Worm (Caenorhabditis elegans): ENCODE results near the gene W01C8.1.

The W01C8.1 gene

ce11 chrX:5697208-5697607, 5.0 kb downstream of the W01C8.1 start, which contains the start of gene W01C8.5:
Gene W01C8.5, minus strand, starts transcription at chrX:5697308.
- no peak for TF ChIP-seq unc-62 (GFP tag; optimal IDR thresholded peaks at IDR 0.05)

- TF ChIP-seq unc-62 (GFP tag; optimal IDR thresholded peaks at IDR 0.05): no peak
These were observed 6.2 kb downstream of the W01C8.1 start for ce11 chrX:5698419-5698818.

DNA sequence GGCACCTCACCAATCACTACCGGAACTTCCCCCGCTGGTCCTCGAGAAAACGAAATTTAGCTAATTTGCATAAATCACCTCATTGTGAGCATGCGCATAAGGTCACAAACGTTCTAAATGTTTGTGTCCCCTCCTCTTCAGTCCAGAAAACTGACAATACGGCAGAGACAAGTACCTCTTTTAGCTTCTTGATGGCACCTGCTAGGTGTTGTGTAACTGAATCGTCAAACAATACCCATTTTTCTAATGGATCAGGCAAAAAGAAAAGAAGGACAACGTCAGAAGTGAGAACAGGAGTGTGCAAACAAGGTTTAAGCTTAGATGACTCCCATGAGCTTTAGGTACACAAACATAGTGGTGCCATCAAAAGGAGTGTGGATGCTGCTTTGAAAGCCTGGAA, 7.4 kb downstream of the W01C8.1 start:
- no peak for TF ChIP-seq unc-62 (GFP tag; optimal IDR thresholded peaks at IDR 0.05)

DNA sequence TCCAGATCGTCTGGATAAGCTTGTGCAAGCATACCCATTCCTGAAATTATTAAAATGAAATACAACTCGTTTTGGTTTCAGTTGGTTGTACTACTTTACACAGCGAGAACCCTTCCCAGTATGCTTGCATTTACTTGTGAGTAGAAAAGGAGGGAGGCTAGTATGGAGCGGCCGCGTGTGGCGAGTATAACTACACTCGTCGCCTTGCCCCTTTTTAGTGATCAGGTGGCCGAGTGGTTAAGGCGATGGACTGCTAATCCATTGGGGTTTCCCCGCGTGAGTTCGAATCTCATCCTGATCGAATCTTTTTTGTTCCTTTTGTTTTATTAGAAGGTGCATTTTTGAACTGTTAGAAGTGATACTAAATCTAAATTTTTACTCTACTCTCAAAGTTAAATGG, 15.6 kb downstream of the W01C8.1 start:
- no peak for TF ChIP-seq unc-62 (GFP tag; optimal IDR thresholded peaks at IDR 0.05)

DNA sequence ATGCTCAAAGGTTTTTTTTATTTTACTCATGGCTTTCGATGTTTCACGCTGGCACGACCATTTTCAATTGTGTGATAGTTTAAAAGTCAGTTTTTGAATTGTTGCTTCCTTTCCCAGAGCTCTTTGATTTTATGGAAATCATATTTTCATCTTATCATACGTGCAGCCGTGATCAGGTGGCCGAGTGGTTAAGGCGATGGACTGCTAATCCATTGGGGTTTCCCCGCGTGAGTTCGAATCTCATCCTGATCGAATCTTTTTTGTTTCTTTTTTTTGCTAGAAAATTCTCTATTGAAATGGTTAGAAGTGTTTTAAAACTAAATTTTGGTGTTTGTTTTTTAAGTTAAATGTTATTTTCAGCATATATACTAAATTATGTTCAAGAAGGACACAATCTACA, 17.0 kb downstream of the W01C8.1 start:
- TF ChIP-seq unc-62 (GFP tag; optimal IDR thresholded peaks at IDR 0.05): no peak

DNA sequence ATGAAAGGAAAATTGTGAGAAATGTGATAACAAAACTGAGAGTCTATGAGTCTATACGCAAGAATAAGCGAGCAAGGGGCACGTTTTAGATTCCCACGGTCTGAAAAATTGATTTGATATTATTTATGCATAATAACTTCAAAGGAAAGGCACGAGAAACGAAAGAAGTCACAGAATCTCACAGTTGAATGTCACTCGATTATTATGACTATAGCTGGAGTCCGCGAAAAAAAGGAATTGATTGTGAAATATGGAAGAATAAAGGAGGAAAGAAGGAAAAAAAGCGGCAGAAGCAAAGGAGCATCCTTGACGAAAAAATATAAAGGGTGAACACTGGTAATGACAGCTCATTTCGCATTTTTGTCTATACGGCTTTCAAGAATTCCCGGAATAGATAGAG, 18.4 kb downstream of the W01C8.1 start, which contains the start of gene cat-1:
Gene cat-1, minus strand, starts transcription at position 101 of the 400 bp plus-strand sequence.
- TF ChIP-seq unc-62 (GFP tag; optimal IDR thresholded peaks at IDR 0.05): no peak

DNA sequence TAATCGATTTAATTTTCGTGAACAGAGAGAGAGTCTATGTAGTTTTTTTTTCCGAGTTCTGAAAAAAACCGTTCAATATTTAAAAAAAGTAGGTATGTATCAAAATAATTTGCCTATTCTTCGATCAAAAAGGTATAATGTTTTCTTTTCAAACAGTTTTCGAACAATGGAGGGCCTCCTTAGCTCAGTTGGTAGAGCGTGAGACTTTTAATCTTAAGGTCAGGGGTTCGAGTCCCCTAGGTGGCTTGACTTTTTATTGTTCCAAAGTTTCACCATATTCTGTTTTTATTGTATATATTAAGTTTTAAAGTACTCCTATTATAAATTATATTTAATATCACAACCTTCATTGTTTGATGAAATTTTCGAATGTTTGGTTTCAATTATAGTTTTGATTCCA, 21.3 kb downstream of the W01C8.1 start:
- TF ChIP-seq unc-62 (GFP tag; optimal IDR thresholded peaks at IDR 0.05): no peak

DNA sequence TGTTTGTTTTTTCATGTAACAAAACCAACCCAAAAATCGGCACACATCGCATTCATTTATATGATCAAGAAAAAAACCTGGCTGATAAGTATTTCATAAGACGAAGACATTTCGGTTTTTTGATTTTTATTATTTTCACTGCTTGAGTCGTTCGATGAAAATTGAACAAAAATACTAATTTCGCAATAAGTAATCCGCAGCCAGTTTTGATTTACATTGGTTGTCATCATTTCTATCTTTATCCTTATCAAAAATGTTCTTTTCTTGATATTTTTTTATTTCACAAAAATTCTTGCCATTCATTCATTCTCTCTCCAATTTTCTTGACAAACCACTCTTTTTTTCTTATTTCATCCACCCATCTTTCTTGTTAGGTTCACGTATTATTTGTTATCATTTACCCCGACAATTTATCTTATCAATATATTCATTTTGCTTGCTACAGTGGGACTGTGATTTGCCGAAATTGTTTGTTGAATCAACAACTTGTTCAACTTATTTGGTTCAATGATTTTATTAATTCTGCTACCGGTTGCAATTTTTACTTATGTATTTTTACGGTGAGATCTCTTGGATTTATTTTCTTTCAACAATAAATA, 22.0 kb downstream of the W01C8.1 start, which contains the start of gene cyp-43A1:
Gene cyp-43A1, plus strand, starts transcription at position 446 of the 599 bp plus-strand sequence.
- no peak for TF ChIP-seq unc-62 (GFP tag; optimal IDR thresholded peaks at IDR 0.05)

- no peak for TF ChIP-seq unc-62 (GFP tag; optimal IDR thresholded peaks at IDR 0.05)
These were observed 23.2 kb downstream of the W01C8.1 start for ce11 chrX:5715369-5715768.

DNA sequence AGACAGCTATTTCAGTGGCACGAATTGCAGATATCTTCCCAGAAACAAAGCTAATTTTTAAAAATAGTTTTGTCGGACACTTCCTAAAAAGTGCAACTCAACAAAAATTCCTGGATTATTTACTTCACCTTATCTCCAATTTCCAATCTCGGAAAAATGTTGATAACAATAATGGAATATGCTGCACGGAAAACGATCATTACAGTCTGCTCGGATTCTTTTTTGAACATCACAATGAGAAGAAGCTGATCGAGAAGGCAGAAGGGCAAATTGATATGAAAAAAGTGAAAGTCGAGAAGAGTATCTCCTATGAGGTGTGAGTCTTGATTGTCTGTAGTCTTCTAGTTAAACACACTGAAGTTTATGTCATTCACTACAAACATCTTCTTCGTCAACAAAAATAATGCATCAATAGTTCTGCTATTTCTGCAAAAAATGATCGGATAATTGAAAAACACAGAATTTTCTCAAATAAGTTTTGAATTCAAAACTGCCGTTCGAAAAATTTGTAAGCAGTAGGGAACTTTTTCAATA, 23.7 kb downstream of the W01C8.1 start:
- no peak for TF ChIP-seq unc-62 (GFP tag; optimal IDR thresholded peaks at IDR 0.05)

- no peak for TF ChIP-seq unc-62 (GFP tag; optimal IDR thresholded peaks at IDR 0.05)
These were observed 27.9 kb downstream of the W01C8.1 start, which contains the start of gene C41G11.1 for ce11 chrX:5720124-5720523. Gene C41G11.1, minus strand, starts transcription at chrX:5720224.

ce11 chrX:5720929-5721328, 28.7 kb downstream of the W01C8.1 start:
- TF ChIP-seq unc-62 (GFP tag; optimal IDR thresholded peaks at IDR 0.05): no peak

- no peak for TF ChIP-seq unc-62 (GFP tag; optimal IDR thresholded peaks at IDR 0.05)
These were observed 31.6 kb downstream of the W01C8.1 start for ce11 chrX:5723758-5724157.

ce11 chrX:5724544-5724943, 32.3 kb downstream of the W01C8.1 start:
- TF ChIP-seq unc-62 (GFP tag; optimal IDR thresholded peaks at IDR 0.05): no peak

- no peak for TF ChIP-seq unc-62 (GFP tag; optimal IDR thresholded peaks at IDR 0.05)
These were observed 34.0 kb downstream of the W01C8.1 start for ce11 chrX:5726160-5726559.

DNA sequence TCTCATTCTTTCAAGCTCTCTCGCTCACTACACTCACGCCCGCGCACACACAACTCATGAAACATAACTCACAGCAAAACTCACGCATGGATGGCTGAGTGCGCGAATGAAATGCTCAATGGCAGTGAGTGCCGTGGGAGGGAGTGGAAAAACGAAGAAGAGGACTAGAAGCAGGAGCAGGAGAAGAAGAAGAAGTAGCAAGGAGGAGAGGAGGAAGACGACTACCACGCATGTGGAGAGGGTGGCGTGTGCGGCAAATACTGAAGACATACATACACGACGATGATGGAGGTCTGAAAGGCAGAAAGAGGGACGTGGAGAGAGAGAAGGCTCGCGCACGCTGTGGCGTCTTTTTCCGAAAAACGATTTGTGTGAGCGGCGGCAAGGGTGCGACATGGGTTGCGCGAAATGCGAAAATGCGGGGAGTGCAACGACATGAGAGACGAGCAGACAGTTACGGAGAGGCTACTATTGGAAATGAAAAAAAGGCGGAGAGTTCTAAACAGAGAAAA, 36.8 kb downstream of the W01C8.1 start:
- TF ChIP-seq unc-62 (GFP tag; optimal IDR thresholded peaks at IDR 0.05): no peak

- TF ChIP-seq unc-62 (GFP tag; optimal IDR thresholded peaks at IDR 0.05): no peak
These were observed 41.6 kb downstream of the W01C8.1 start, which contains the start of gene rgs-6 for ce11 chrX:5733728-5734252. Gene rgs-6, minus strand, starts transcription at chrX:5733778.

Measured in whole organism, dauer.